Fruit fly (Drosophila melanogaster) Kc167 (cell line): ENCODE data around the gene sosie.

Experiments used
- Sin3A ChIP-seq: fragments of >200 bp; optimal IDR thresholded peaks from 2 replicates; lab custom pipeline; 2018; ENCODE audit warnings: missing external identifiers
- h ChIP-seq: fragments of >200 bp; optimal IDR thresholded peaks from 3 replicates; lab custom pipeline; 2018; ENCODE audit warnings: missing external identifiers
- insv ChIP-seq: fragments of >200 bp; optimal IDR thresholded peaks from 3 replicates; lab custom pipeline; 2018; ENCODE audit warnings: missing external identifiers
- ttk ChIP-seq: sonication (Bioruptor generic); optimal IDR thresholded peaks from 2 replicates; lab custom pipeline; 2017; ENCODE audit warnings: missing external identifiers

dm6 chr3R:24829887-24830351 lies 3.8 kb upstream of the sosie start, which contains the start of the genes Kaz and CG43273:
- TF ChIP-seq ttk (lab: Kevin White, UChicago): no peak
- no peak for TF ChIP-seq h
- no peak for TF ChIP-seq Sin3A (lab: Kevin White, UChicago)
- no peak for TF ChIP-seq insv (lab: Kevin White, UChicago)
